Worm (Caenorhabditis elegans) whole organism, late embryonic: ENCODE data around the gene R03G8.1.

Experiments
- pat-9 ChIP-seq: fragments of 200-800 bp; sonication (Bioruptor generic); optimal IDR thresholded peaks from 2 replicates; lab custom pipeline; 2018; ENCODE audit warnings: mild to moderate bottlenecking, missing genetic modification characterization, moderate library complexity, missing compliant biosample characterization
- pha-2 ChIP-seq: sonication (generic microtip); optimal IDR thresholded peaks from 2 replicates; lab custom pipeline; 2017; ENCODE audit warnings: mild to moderate bottlenecking, missing genetic modification characterization, missing compliant biosample characterization

- TF ChIP-seq pha-2 (tag; lab: Kevin White, UChicago), result no peak
- no peak for TF ChIP-seq pat-9 (tag; lab: Kevin White, UChicago)
Observed at ce11 chrX:13129949-13130348, 45.6 kb downstream of the R03G8.1 start, which contains the start of gene spin-3.
